Worm (Caenorhabditis elegans): ENCODE results near the gene sand-1.

DNA sequence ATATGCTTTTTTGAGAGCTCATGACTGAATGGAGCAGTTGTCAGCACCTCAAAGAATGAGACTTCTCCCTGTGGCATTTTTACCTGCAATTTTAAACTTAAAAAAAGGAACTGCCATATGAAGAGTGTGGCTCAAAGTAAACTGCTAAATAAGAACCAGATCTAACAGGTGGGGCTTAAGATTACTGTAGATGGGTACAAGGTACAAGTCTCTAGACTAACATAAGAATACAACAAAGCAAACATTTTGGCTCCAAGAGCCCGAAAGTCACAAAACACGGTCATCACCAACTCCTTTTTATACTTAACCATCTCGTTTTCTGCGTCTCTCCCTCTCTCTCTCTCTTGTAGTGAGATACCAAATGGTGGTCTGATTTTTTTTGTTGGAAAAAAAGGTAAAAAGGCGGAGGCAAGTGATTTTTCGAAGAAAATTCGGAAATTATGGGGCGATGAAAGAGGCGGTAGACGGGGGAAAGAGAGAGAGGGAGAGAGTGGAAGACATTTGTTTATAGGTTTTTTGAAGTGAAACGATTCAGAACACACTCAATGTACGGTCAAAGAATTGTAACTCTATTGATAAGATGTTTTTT, 21.9 kb downstream of the sand-1 start, which contains the start of gene elo-6:
- TF ChIP-seq him-1 (tag; optimal IDR thresholded peaks at IDR 0.05) (no peak), W03F9.2 (tag; optimal IDR thresholded peaks at IDR 0.05) (no peak)

Measured in whole organism, L4/young adult.